Worm (Caenorhabditis elegans) whole organism, late embryonic: ENCODE results near the gene memi-2.

Experiments
- T23F11.4 ChIP-seq: fragments of 200-800 bp; sonication (Bioruptor generic); optimal IDR thresholded peaks from 2 replicates; lab custom pipeline; 2018; ENCODE audit warnings: mild to moderate bottlenecking, missing genetic modification characterization, missing compliant biosample characterization
- ahr-1 ChIP-seq: sonication (generic microtip); optimal IDR thresholded peaks from 2 replicates; lab custom pipeline; 2016; ENCODE audit warnings: missing genetic modification characterization, missing compliant biosample characterization
- ceh-22 ChIP-seq: sonication (generic microtip); optimal IDR thresholded peaks from 2 replicates; lab custom pipeline; 2017; ENCODE audit warnings: missing biosample characterization, missing genetic modification characterization
- ceh-9 ChIP-seq: sonication (generic microtip); optimal IDR thresholded peaks from 2 replicates; lab custom pipeline; 2016; ENCODE audit warnings: mild to moderate bottlenecking, missing genetic modification characterization, inconsistent platforms, missing compliant biosample characterization
- dmd-4 ChIP-seq: sonication (generic microtip); optimal IDR thresholded peaks from 2 replicates; lab custom pipeline; 2016; ENCODE audit warnings: borderline replicate concordance, missing genetic modification characterization, missing compliant biosample characterization
- elt-2 ChIP-seq: sonication (generic microtip); optimal IDR thresholded peaks from 2 replicates; lab custom pipeline; 2016; ENCODE audit warnings: missing genetic modification reagents, missing genetic modification characterization, missing compliant biosample characterization
- lin-11 ChIP-seq: fragments of 200-800 bp; sonication (Bioruptor generic); optimal IDR thresholded peaks from 2 replicates; lab custom pipeline; 2018; ENCODE audit warnings: mild to moderate bottlenecking, missing genetic modification characterization, missing compliant biosample characterization
- nfya-1 ChIP-seq: sonication (generic microtip); optimal IDR thresholded peaks from 2 replicates; lab custom pipeline; 2017; ENCODE audit warnings: missing genetic modification characterization, mild to moderate bottlenecking, missing compliant biosample characterization, antibody characterized with exemption, moderate library complexity
- nhr-11 ChIP-seq: fragments of 150-350 bp; optimal IDR thresholded peaks from 2 replicates; lab custom pipeline; 2014; ENCODE audit warnings: missing biosample characterization, missing genetic modification characterization
- odd-2 ChIP-seq: sonication (generic microtip); optimal IDR thresholded peaks from 2 replicates; lab custom pipeline; 2017; ENCODE audit warnings: antibody characterized with exemption, mild to moderate bottlenecking, missing genetic modification characterization, missing compliant biosample characterization
- pqm-1 ChIP-seq: sonication (generic microtip); optimal IDR thresholded peaks from 2 replicates; lab custom pipeline; 2016; ENCODE audit warnings: missing genetic modification characterization, missing compliant biosample characterization
- ref-2 ChIP-seq: sonication (generic microtip); optimal IDR thresholded peaks from 2 replicates; lab custom pipeline; 2016; ENCODE audit warnings: missing genetic modification characterization, missing compliant biosample characterization

DNA sequence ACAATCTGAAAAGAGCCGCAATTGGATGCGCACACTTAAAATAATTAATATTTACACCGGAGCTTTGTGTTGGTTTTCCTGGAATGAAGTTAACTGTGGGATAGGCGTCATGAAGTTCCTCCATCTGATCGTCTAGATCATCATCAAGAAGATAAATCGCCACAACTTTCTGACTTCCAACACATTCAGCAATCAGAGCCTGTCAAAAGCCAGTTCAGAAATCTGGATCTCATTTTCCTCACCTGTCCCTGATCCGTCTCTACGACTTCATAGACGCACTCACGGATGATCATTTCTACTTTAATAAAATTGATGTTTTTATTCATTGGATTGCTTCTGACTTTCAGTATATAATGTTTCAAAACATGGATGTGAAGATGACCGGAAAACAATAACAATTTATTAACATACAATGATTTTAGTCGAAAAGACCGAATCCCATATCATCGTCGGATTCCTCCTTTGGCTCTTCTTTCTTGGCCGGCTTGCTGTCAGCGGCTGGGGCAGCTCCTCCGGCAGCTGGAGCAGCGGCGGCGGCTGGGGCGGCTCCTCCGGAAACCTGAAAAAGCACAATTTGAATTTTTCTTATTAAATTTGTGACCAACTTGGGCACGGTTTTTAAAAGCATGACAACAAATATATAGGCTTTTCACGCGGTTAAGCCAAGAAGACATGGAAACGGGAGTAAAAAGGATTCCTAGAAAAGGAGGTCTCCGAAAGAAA, 31.0 kb downstream of the memi-2 start, which contains the start of gene agt-1:
- no peak for TF ChIP-seq nfya-1 (tag; lab: Kevin White, UChicago)
- no peak for TF ChIP-seq pqm-1
- TF ChIP-seq ceh-22 (tag; lab: Kevin White, UChicago), result no peak
- no peak for TF ChIP-seq T23F11.4 (GFP tag; lab: Kevin White, UChicago)
- no peak for TF ChIP-seq nhr-11
- TF ChIP-seq elt-2 (tag; lab: Kevin White, UChicago), result no peak
- no peak for TF ChIP-seq lin-11 (tag; lab: Kevin White, UChicago)
- TF ChIP-seq ahr-1, result no peak
- no peak for TF ChIP-seq odd-2 (tag; lab: Kevin White, UChicago)
- no peak for TF ChIP-seq dmd-4 (tag; lab: Kevin White, UChicago)
- no peak for TF ChIP-seq ceh-9 (tag; lab: Kevin White, UChicago)
- TF ChIP-seq ref-2 (tag; lab: Kevin White, UChicago), result no peak
